Worm (Caenorhabditis elegans) whole organism, L4/young adult: Measurements from ENCODE around the gene tag-314.

Experiments used
- W03F9.2 ChIP-seq: fragments of 150-350 bp; optimal IDR thresholded peaks from 2 replicates; lab custom pipeline; 2014; ENCODE audit warnings: missing biosample characterization, missing genetic modification characterization
- dao-5 ChIP-seq: sonication (generic microtip); optimal IDR thresholded peaks from 2 replicates; lab custom pipeline; 2016; ENCODE audit warnings: missing genotype, missing genetic modification characterization, moderate library complexity, missing compliant biosample characterization
- him-1 ChIP-seq: sonication (generic microtip); optimal IDR thresholded peaks from 2 replicates; lab custom pipeline; 2016; ENCODE audit warnings: missing genotype, missing genetic modification reagents, missing genetic modification characterization, missing compliant biosample characterization

- TF ChIP-seq him-1 (tag; lab: Kevin White, UChicago) (no peak), dao-5 (tag; lab: Kevin White, UChicago) (no peak), W03F9.2 (no peak)
Measured at ce11 chrV:10453466-10453865, 25.0 kb upstream of the tag-314 start, which contains the start of gene Y32F6A.5.
